Worm (Caenorhabditis elegans) whole organism, L4 larva: ENCODE data around the gene W02D7.11.

Experiments
- F44E2.7 ChIP-seq: fragments of 200-800 bp; sonication (Bioruptor generic); IDR thresholded peaks from 2 replicates; pipeline ENCODE4 v2.1.2; 2022; ENCODE audit warnings: missing genetic modification characterization, missing compliant biosample characterization
- T20F7.1 ChIP-seq: fragments of 200-800 bp; sonication (Bioruptor generic); optimal IDR thresholded peaks from 2 replicates; lab custom pipeline; 2018; ENCODE audit warnings: mild to moderate bottlenecking, missing genetic modification characterization, missing compliant biosample characterization
- Y105C5A.15 ChIP-seq: fragments of 200-800 bp; sonication (Bioruptor generic); IDR thresholded peaks from 2 replicates; pipeline ENCODE4 v1.3.6; 2022; ENCODE audit warnings: missing genetic modification characterization, missing compliant biosample characterization
- Y48G9A.11 ChIP-seq: fragments of 200-800 bp; sonication (Bioruptor generic); IDR thresholded peaks from 2 replicates; pipeline ENCODE4 v1.3.6; 2022; ENCODE audit warnings: missing genetic modification reagents, missing genetic modification characterization, missing compliant biosample characterization
- aha-1 ChIP-seq: fragments of 150-350 bp; peaks from one replicate; lab custom pipeline; 2014; ENCODE audit warnings: missing biosample characterization, missing genetic modification characterization
- ama-1 ChIP-seq: fragments of 150-350 bp; optimal IDR thresholded peaks from 2 replicates; lab custom pipeline; 2014; ENCODE audit warnings: inconsistent platforms, mixed read lengths
- arid-1 ChIP-seq: fragments of 200-800 bp; sonication (Bioruptor generic); conservative IDR thresholded peaks from 2 replicates; pipeline ENCODE4 v1.3.6; 2022; ENCODE audit warnings: missing genetic modification reagents, missing genetic modification characterization, missing compliant biosample characterization
- attf-4 ChIP-seq: sonication (generic microtip); optimal IDR thresholded peaks from 3 replicates; lab custom pipeline; 2017; ENCODE audit warnings: missing biosample characterization, missing genetic modification characterization
- ceh-62 ChIP-seq: sonication (generic microtip); optimal IDR thresholded peaks from 2 replicates; lab custom pipeline; 2017; ENCODE audit warnings: missing biosample characterization, missing genetic modification characterization
- ceh-82 ChIP-seq: sonication (generic microtip); optimal IDR thresholded peaks from 2 replicates; lab custom pipeline; 2017; ENCODE audit warnings: missing biosample characterization, missing genetic modification characterization
- daf-16 ChIP-seq, 3 experiments: sonication (generic microtip); optimal IDR thresholded peaks; 2 replicates each; lab custom pipeline; 2016 to 2017; ENCODE audit warnings: missing genetic modification characterization in 3 of 3, missing genetic modification reagents in 3 of 3, mild to moderate bottlenecking in 2 of 3, missing compliant biosample characterization in 2 of 3, missing biosample characterization in 1 of 3, moderate library complexity in 1 of 3
- daf-19 ChIP-seq: fragments of 200-800 bp; sonication (Bioruptor generic); conservative IDR thresholded peaks from 2 replicates; pipeline ENCODE4 v1.3.6; 2022; ENCODE audit warnings: missing genetic modification characterization, missing compliant biosample characterization
- dpl-1 ChIP-seq: fragments of 150-350 bp; optimal IDR thresholded peaks from 2 replicates; lab custom pipeline; 2014; ENCODE audit warnings: missing biosample characterization, missing genetic modification reagents, missing genetic modification characterization
- duxl-1 ChIP-seq: sonication (generic microtip); optimal IDR thresholded peaks from 2 replicates; lab custom pipeline; 2016; ENCODE audit warnings: mild to moderate bottlenecking, missing genetic modification characterization, moderate library complexity, missing compliant biosample characterization; ENCODE audit not compliant: poor library complexity
- dve-1 ChIP-seq: sonication (generic microtip); optimal IDR thresholded peaks from 2 replicates; lab custom pipeline; 2017; ENCODE audit warnings: antibody characterized with exemption, mild to moderate bottlenecking, missing genetic modification characterization, missing compliant biosample characterization; ENCODE audit not compliant: insufficient read depth
- egl-43 ChIP-seq: fragments of 200-800 bp; sonication (Bioruptor generic); IDR thresholded peaks from 2 replicates; pipeline ENCODE4 v1.3.6; 2022; ENCODE audit warnings: missing genetic modification reagents, missing genetic modification characterization, missing compliant biosample characterization
- hlh-30 ChIP-seq: sonication (generic microtip); optimal IDR thresholded peaks from 2 replicates; lab custom pipeline; 2017; ENCODE audit warnings: antibody characterized with exemption, mild to moderate bottlenecking, missing genetic modification characterization, missing compliant biosample characterization; ENCODE audit not compliant: insufficient read depth
- lim-7 ChIP-seq: fragments of 200-800 bp; sonication (Bioruptor generic); IDR thresholded peaks from 2 replicates; pipeline ENCODE4 v1.3.6; 2022; ENCODE audit warnings: missing genetic modification characterization, missing compliant biosample characterization
- lin-15B ChIP-seq: fragments of 150-350 bp; sonication (generic microtip); optimal IDR thresholded peaks from 3 replicates; lab custom pipeline; 2014; ENCODE audit warnings: missing biosample characterization, missing genetic modification characterization
- lin-29 ChIP-seq: fragments of 200-800 bp; sonication (Bioruptor generic); IDR thresholded peaks from 2 replicates; pipeline ENCODE4 v1.3.6; 2022; ENCODE audit warnings: missing genetic modification reagents, missing genetic modification characterization, missing compliant biosample characterization
- lin-38 ChIP-seq: fragments of 200-800 bp; sonication (Bioruptor generic); IDR thresholded peaks from 2 replicates; pipeline ENCODE4 v1.3.6; 2022; ENCODE audit warnings: missing genetic modification reagents, missing genetic modification characterization, missing compliant biosample characterization
- lsy-2 ChIP-seq, 2 experiments: fragments of 150-350 bp in 1 of 2; sonication (generic microtip) in 1 of 2; optimal IDR thresholded peaks; 2 replicates each; lab custom pipeline; 2014 to 2017; ENCODE audit warnings: missing biosample characterization in 2 of 2, missing genetic modification characterization in 2 of 2
- madf-9 ChIP-seq: fragments of 200-800 bp; sonication (Bioruptor generic); conservative IDR thresholded peaks from 2 replicates; pipeline ENCODE4 v1.3.6; 2022; ENCODE audit warnings: missing genetic modification reagents, missing genetic modification characterization, missing compliant biosample characterization
- mdl-1 ChIP-seq, 2 experiments: fragments of 150-350 bp in 1 of 2; sonication (generic microtip) in 1 of 2; optimal IDR thresholded peaks; 2 replicates each; lab custom pipeline; 2014 to 2017; ENCODE audit warnings: missing biosample characterization in 2 of 2, missing genetic modification characterization in 2 of 2
- mep-1 ChIP-seq: fragments of 150-350 bp; sonication (generic microtip); optimal IDR thresholded peaks from 3 replicates; lab custom pipeline; 2014; ENCODE audit warnings: missing biosample characterization, missing genetic modification characterization
- mes-2 ChIP-seq: sonication (generic microtip); optimal IDR thresholded peaks from 2 replicates; lab custom pipeline; 2016; ENCODE audit warnings: missing genotype, mild to moderate bottlenecking, missing genetic modification characterization, missing compliant biosample characterization; ENCODE audit not compliant: poor library complexity, severe bottlenecking
- mxl-3 ChIP-seq: fragments of 200-800 bp; sonication (Bioruptor generic); optimal IDR thresholded peaks from 2 replicates; lab custom pipeline; 2018; ENCODE audit warnings: mild to moderate bottlenecking, missing genetic modification characterization, missing compliant biosample characterization
- nhr-102 ChIP-seq: sonication (generic microtip); optimal IDR thresholded peaks from 2 replicates; lab custom pipeline; 2016; ENCODE audit warnings: mild to moderate bottlenecking, missing genetic modification characterization, moderate library complexity, missing compliant biosample characterization
- nhr-111 ChIP-seq: fragments of 200-800 bp; sonication (Bioruptor generic); optimal IDR thresholded peaks from 2 replicates; lab custom pipeline; 2018; ENCODE audit warnings: mild to moderate bottlenecking, missing genetic modification characterization, missing compliant biosample characterization
- snpc-4 ChIP-seq: fragments of 150-350 bp; optimal IDR thresholded peaks from 2 replicates; lab custom pipeline; 2014; ENCODE audit warnings: missing biosample characterization, missing genetic modification characterization
- unc-130 ChIP-seq: sonication (generic microtip); optimal IDR thresholded peaks from 2 replicates; lab custom pipeline; 2016; ENCODE audit warnings: missing genetic modification reagents, missing genetic modification characterization, missing compliant biosample characterization
- unc-39 ChIP-seq: sonication (generic microtip); optimal IDR thresholded peaks from 2 replicates; lab custom pipeline; 2017; ENCODE audit warnings: missing biosample characterization, missing genetic modification characterization
- vab-7 ChIP-seq: fragments of 200-800 bp; sonication (Bioruptor generic); IDR thresholded peaks from 2 replicates; pipeline ENCODE4 v1.3.6; 2022; ENCODE audit warnings: missing genetic modification reagents, missing genetic modification characterization, missing compliant biosample characterization
- zfp-3 ChIP-seq: fragments of 200-800 bp; sonication (Bioruptor generic); conservative IDR thresholded peaks from 2 replicates; pipeline ENCODE4 v1.3.6; 2022; ENCODE audit warnings: missing genetic modification reagents, missing genetic modification characterization, missing compliant biosample characterization
- ztf-11 ChIP-seq: fragments of 150-350 bp; optimal IDR thresholded peaks from 2 replicates; lab custom pipeline; 2014; ENCODE audit warnings: missing biosample characterization, missing genetic modification characterization

The W02D7.11 gene

DNA sequence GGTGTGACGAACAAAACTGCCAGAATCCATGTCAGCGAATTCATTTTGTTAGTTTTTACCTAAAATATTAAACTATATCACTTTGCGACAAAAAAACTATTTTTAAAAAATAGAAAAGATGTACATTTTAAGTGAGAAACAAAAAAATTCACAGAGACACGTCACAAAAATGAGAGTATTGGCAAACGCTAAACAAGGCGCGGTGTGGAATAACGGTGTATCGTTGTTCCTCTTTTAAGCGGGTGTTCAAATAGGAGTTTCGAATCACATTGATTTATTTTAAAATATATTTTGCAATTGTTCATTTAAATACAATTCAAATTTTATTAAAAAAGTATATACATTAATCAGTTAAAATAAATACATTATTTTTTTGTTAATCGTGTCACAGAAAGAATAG, 1.8 kb downstream of the W02D7.11 start, which contains the start of gene sel-9:
Gene sel-9, minus strand, starts transcription at position 59 of the 400 bp plus-strand sequence.
- TF ChIP-seq lin-29 (GFP tag; lab: Robert Waterston, UW) (no peak), ceh-62 (tag; lab: Kevin White, UChicago) (no peak), egl-43 (no peak), daf-16 (GFP tag; optimal IDR thresholded peaks at IDR 0.05; lab: Kevin White, UChicago) (no peak), daf-16 (tag; optimal IDR thresholded peaks at IDR 0.05; lab: Kevin White, UChicago) (peak; percentile 27), hlh-30 (peak; percentile 38), madf-9 (GFP tag; lab: Robert Waterston, UW) (no peak), dpl-1 (GFP tag; lab: Kevin White, UChicago) (peak; percentile 89), ztf-11 (tag; lab: Kevin White, UChicago) (no peak), lin-15B (tag; lab: Kevin White, UChicago) (no peak), T20F7.1 (GFP tag; lab: Kevin White, UChicago) (peak; percentile 97), unc-39 (tag; lab: Kevin White, UChicago) (no peak), duxl-1 (tag; lab: Kevin White, UChicago) (no peak), unc-130 (no peak), daf-19 (GFP tag; lab: Robert Waterston, UW) (no peak), mxl-3 (GFP tag; lab: Kevin White, UChicago) (no peak), mep-1 (peak; percentile 45), snpc-4 (tag; lab: Kevin White, UChicago) (no peak), zfp-3 (GFP tag; lab: Robert Waterston, UW) (no peak), dve-1 (tag; lab: Kevin White, UChicago) (peak; percentile 37), lim-7 (GFP tag; lab: Robert Waterston, UW) (no peak), attf-4 (tag; lab: Kevin White, UChicago) (no peak), ceh-82 (tag; lab: Kevin White, UChicago) (no peak), aha-1 (tag; lab: Kevin White, UChicago) (peak; percentile 67), Y48G9A.11 (GFP tag; lab: Robert Waterston, UW) (no peak)

- TF ChIP-seq lin-38 (GFP tag; lab: Robert Waterston, UW) (no peak; the same call in 1 of the 2 replicates), dve-1 (tag; lab: Kevin White, UChicago) (peak; percentile 20), daf-16 (GFP tag; optimal IDR thresholded peaks at IDR 0.05; lab: Kevin White, UChicago) (peak in 1 of 2 experiments; percentile 10), daf-16 (tag; optimal IDR thresholded peaks at IDR 0.05; lab: Kevin White, UChicago) (no peak), ama-1 (lab: Kevin White, UChicago) (peak; percentile 80), mdl-1 (tag; optimal IDR thresholded peaks at IDR 0.05; lab: Kevin White, UChicago) (peak in 1 of 2 experiments; percentile 17), unc-130 (no peak), F44E2.7 (GFP tag; lab: Robert Waterston, UW) (0 out of 2 replicates have a peak, but pooled peaks have one; percentile 20), lsy-2 (tag; optimal IDR thresholded peaks at IDR 0.05; lab: Kevin White, UChicago) (peak in 1 of 2 experiments; percentile 30), nhr-102 (tag; lab: Kevin White, UChicago) (peak; percentile 26), dpl-1 (GFP tag; lab: Kevin White, UChicago) (peak; percentile 31), arid-1 (GFP tag; lab: Robert Waterston, UW) (no peak), duxl-1 (tag; lab: Kevin White, UChicago) (peak; percentile 44), nhr-111 (GFP tag; lab: Kevin White, UChicago) (peak; percentile 7), T20F7.1 (GFP tag; lab: Kevin White, UChicago) (peak; percentile 75), mes-2 (tag; lab: Kevin White, UChicago) (peak; percentile 48), Y105C5A.15 (GFP tag; lab: Robert Waterston, UW) (no peak), hlh-30 (peak; percentile 35), vab-7 (GFP tag; lab: Robert Waterston, UW) (no peak)
Observed at ce11 chrV:8300935-8301535, 3.3 kb downstream of the W02D7.11 start, which contains the start of gene W02D7.6. Gene W02D7.6 (minus strand): TSS chrV:8301507.
